Worm (Caenorhabditis elegans): Measurements from ENCODE around the gene twk-3.

ce11 chrII:8226475-8226874, 13.9 kb upstream of the twk-3 start:
- TF ChIP-seq sox-2 (GFP tag; IDR thresholded peaks at IDR 0.05) (no peak), nhr-232 (tag; optimal IDR thresholded peaks at IDR 0.05) (no peak), ama-1 (optimal IDR thresholded peaks at IDR 0.05) (no peak), pag-3 (tag; optimal IDR thresholded peaks at IDR 0.05; ENCODE audit: borderline replicate concordance) (no peak), elt-4 (tag; optimal IDR thresholded peaks at IDR 0.05) (no peak), fkh-6 (tag; optimal IDR thresholded peaks at IDR 0.05) (no peak), hlh-30 (tag; optimal IDR thresholded peaks at IDR 0.05; ENCODE audit: insufficient read depth) (no peak)
